Worm (Caenorhabditis elegans) whole organism, L1 larva: ENCODE data around the gene nduf-9.

Experiments used
- C04F5.9 ChIP-seq: sonication (generic microtip); optimal IDR thresholded peaks from 2 replicates; lab custom pipeline; 2016; ENCODE audit warnings: missing genetic modification characterization, missing compliant biosample characterization
- C16A3.4 ChIP-seq: fragments of 150-350 bp; optimal IDR thresholded peaks from 2 replicates; lab custom pipeline; 2014; ENCODE audit warnings: missing biosample characterization, missing genetic modification characterization
- Y116A8C.19 ChIP-seq: sonication (generic microtip); optimal IDR thresholded peaks from 2 replicates; lab custom pipeline; 2016; ENCODE audit warnings: missing compliant biosample characterization, missing genetic modification characterization, borderline replicate concordance
- aha-1 ChIP-seq: fragments of 150-350 bp; optimal IDR thresholded peaks from 2 replicates; lab custom pipeline; 2014; ENCODE audit warnings: missing biosample characterization, missing genetic modification characterization
- alr-1 ChIP-seq: fragments of 200-800 bp; sonication (Bioruptor generic); optimal IDR thresholded peaks from 2 replicates; lab custom pipeline; 2018; ENCODE audit warnings: borderline replicate concordance, mild to moderate bottlenecking, missing genetic modification characterization, missing compliant biosample characterization
- blmp-1 ChIP-seq: fragments of 150-350 bp; optimal IDR thresholded peaks from 2 replicates; lab custom pipeline; 2014; ENCODE audit warnings: missing biosample characterization, missing genetic modification characterization
- ceh-8 ChIP-seq: fragments of 200-800 bp; sonication (Bioruptor generic); optimal IDR thresholded peaks from 2 replicates; lab custom pipeline; 2018; ENCODE audit warnings: mild to moderate bottlenecking, missing genetic modification characterization, moderate library complexity, missing compliant biosample characterization
- ceh-88 ChIP-seq: fragments of 200-800 bp; sonication (Bioruptor generic); IDR thresholded peaks from 2 replicates; pipeline ENCODE4 v1.3.6; 2022; ENCODE audit warnings: missing genetic modification characterization, missing compliant biosample characterization
- ces-1 ChIP-seq: fragments of 150-350 bp; optimal IDR thresholded peaks from 2 replicates; lab custom pipeline; 2014; ENCODE audit warnings: missing biosample characterization, missing genetic modification reagents, missing genetic modification characterization
- dpl-1 ChIP-seq, 3 experiments: fragments of 150-350 bp in 2 of 3; sonication (generic microtip) in 1 of 3; optimal IDR thresholded peaks; 2 replicates each; lab custom pipeline; 2014 to 2017; ENCODE audit warnings: missing biosample characterization in 3 of 3, missing genetic modification characterization in 3 of 3, missing genetic modification reagents in 3 of 3
- dsc-1 ChIP-seq: sonication (generic microtip); optimal IDR thresholded peaks from 2 replicates; lab custom pipeline; 2016; ENCODE audit warnings: mild to moderate bottlenecking, missing genetic modification characterization, missing compliant biosample characterization
- efl-1 ChIP-seq, 4 experiments: fragments of 150-350 bp; optimal IDR thresholded peaks in 3 of 4; peaks in 1 of 4; 1 replicate in 1 of 4; 2 replicates in 3 of 4; lab custom pipeline; 2014; ENCODE audit warnings: missing biosample characterization in 2 of 4, missing genetic modification characterization in 2 of 4, missing genetic modification reagents in 2 of 4
- elt-2 ChIP-seq: sonication (generic microtip); optimal IDR thresholded peaks from 2 replicates; lab custom pipeline; 2016; ENCODE audit warnings: missing genetic modification characterization, mild to moderate bottlenecking, inconsistent platforms, missing compliant biosample characterization, missing genetic modification reagents
- elt-3 ChIP-seq, 6 experiments: fragments of 150-350 bp in 1 of 6; sonication (generic microtip); optimal IDR thresholded peaks; 2 replicates each; lab custom pipeline; 2017 to 2018; ENCODE audit warnings: missing biosample characterization in 6 of 6, missing genetic modification characterization in 6 of 6, inconsistent platforms in 1 of 6
- ets-5 ChIP-seq: fragments of 200-800 bp; sonication (Bioruptor generic); IDR thresholded peaks from 2 replicates; pipeline ENCODE4 v1.3.6; 2022; ENCODE audit warnings: missing genetic modification characterization, missing compliant biosample characterization
- fkh-10 ChIP-seq: sonication (generic microtip); optimal IDR thresholded peaks from 2 replicates; lab custom pipeline; 2017; ENCODE audit warnings: missing biosample characterization, missing genetic modification reagents, missing genetic modification characterization
- fkh-8 ChIP-seq: sonication (generic microtip); optimal IDR thresholded peaks from 2 replicates; lab custom pipeline; 2016; ENCODE audit warnings: mild to moderate bottlenecking, missing genetic modification characterization, missing compliant biosample characterization
- grh-1 ChIP-seq: fragments of 200-800 bp; sonication (Bioruptor generic); IDR thresholded peaks from 2 replicates; pipeline ENCODE4 v1.3.6; 2022; ENCODE audit warnings: missing genetic modification reagents, missing genetic modification characterization, missing compliant biosample characterization
- hlh-17 ChIP-seq: fragments of 200-800 bp; sonication (Bioruptor generic); optimal IDR thresholded peaks from 2 replicates; lab custom pipeline; 2018; ENCODE audit warnings: missing genetic modification characterization, mild to moderate bottlenecking, missing compliant biosample characterization, moderate library complexity, borderline replicate concordance
- irx-1 ChIP-seq: sonication (generic microtip); optimal IDR thresholded peaks from 2 replicates; lab custom pipeline; 2016; ENCODE audit warnings: missing genetic modification characterization, missing compliant biosample characterization
- isw-1 ChIP-seq: fragments of 200-800 bp; sonication (Bioruptor generic); IDR thresholded peaks from 2 replicates; pipeline ENCODE4 v1.3.6; 2022; ENCODE audit warnings: missing genetic modification characterization, missing compliant biosample characterization
- jun-1 ChIP-seq: fragments of 150-350 bp; optimal IDR thresholded peaks from 2 replicates; lab custom pipeline; 2014; ENCODE audit warnings: missing biosample characterization, missing genetic modification reagents, missing genetic modification characterization
- lin-13 ChIP-seq: fragments of 150-350 bp; optimal IDR thresholded peaks from 2 replicates; lab custom pipeline; 2014; ENCODE audit warnings: missing biosample characterization, missing genetic modification reagents, missing genetic modification characterization
- lin-14 ChIP-seq: fragments of 200-800 bp; sonication (Bioruptor generic); optimal IDR thresholded peaks from 2 replicates; lab custom pipeline; 2018; ENCODE audit warnings: mild to moderate bottlenecking, missing genetic modification characterization, moderate library complexity, missing compliant biosample characterization
- lin-15B ChIP-seq: fragments of 150-350 bp; sonication (generic microtip); optimal IDR thresholded peaks from 3 replicates; lab custom pipeline; 2014; ENCODE audit warnings: missing biosample characterization, missing genetic modification characterization
- lin-35 ChIP-seq, 2 experiments: fragments of 150-350 bp; optimal IDR thresholded peaks; 2 replicates each; lab custom pipeline; 2014; ENCODE audit warnings: missing biosample characterization in 2 of 2, missing genetic modification characterization in 2 of 2, missing genetic modification reagents in 2 of 2
- lir-3 ChIP-seq: sonication (generic microtip); optimal IDR thresholded peaks from 2 replicates; lab custom pipeline; 2016; ENCODE audit warnings: mild to moderate bottlenecking, missing genetic modification characterization, moderate library complexity, missing compliant biosample characterization; ENCODE audit not compliant: poor library complexity
- mab-9 ChIP-seq: fragments of 200-800 bp; sonication (Bioruptor generic); IDR thresholded peaks from 2 replicates; pipeline ENCODE4 v1.3.6; 2022; ENCODE audit warnings: missing genetic modification reagents, missing genetic modification characterization, missing compliant biosample characterization
- mef-2 ChIP-seq: fragments of 150-350 bp; optimal IDR thresholded peaks from 2 replicates; lab custom pipeline; 2014; ENCODE audit warnings: missing biosample characterization, missing genetic modification characterization
- nhr-11 ChIP-seq: fragments of 150-350 bp; optimal IDR thresholded peaks from 2 replicates; lab custom pipeline; 2014; ENCODE audit warnings: missing biosample characterization, missing genetic modification characterization
- nhr-20 ChIP-seq: sonication (generic microtip); optimal IDR thresholded peaks from 2 replicates; lab custom pipeline; 2016; ENCODE audit warnings: mild to moderate bottlenecking, missing genetic modification characterization, missing compliant biosample characterization
- nhr-28 ChIP-seq: fragments of 150-350 bp; optimal IDR thresholded peaks from 2 replicates; lab custom pipeline; 2014; ENCODE audit warnings: missing biosample characterization, missing genetic modification characterization
- nhr-47 ChIP-seq: sonication (generic microtip); optimal IDR thresholded peaks from 2 replicates; lab custom pipeline; 2016; ENCODE audit warnings: mild to moderate bottlenecking, missing genetic modification characterization, moderate library complexity, missing compliant biosample characterization
- nhr-71 ChIP-seq: sonication (generic microtip); optimal IDR thresholded peaks from 2 replicates; lab custom pipeline; 2016; ENCODE audit warnings: mild to moderate bottlenecking, missing genetic modification characterization, moderate library complexity, missing compliant biosample characterization
- nhr-77 ChIP-seq: fragments of 150-350 bp; optimal IDR thresholded peaks from 2 replicates; lab custom pipeline; 2014; ENCODE audit warnings: missing biosample characterization, missing genetic modification characterization
- pag-3 ChIP-seq: sonication (generic microtip); optimal IDR thresholded peaks from 2 replicates; lab custom pipeline; 2017; ENCODE audit warnings: missing genetic modification characterization, mild to moderate bottlenecking, missing compliant biosample characterization, antibody characterized with exemption, borderline replicate concordance; ENCODE audit not compliant: insufficient read depth
- pqm-1 ChIP-seq: sonication (generic microtip); optimal IDR thresholded peaks from 3 replicates; lab custom pipeline; 2017; ENCODE audit warnings: missing biosample characterization, missing genetic modification characterization
- skn-1 ChIP-seq: fragments of 150-350 bp; optimal IDR thresholded peaks from 2 replicates; lab custom pipeline; 2014; ENCODE audit warnings: missing biosample characterization, missing genetic modification characterization
- snpc-4 ChIP-seq: fragments of 150-350 bp; optimal IDR thresholded peaks from 2 replicates; lab custom pipeline; 2014; ENCODE audit warnings: missing biosample characterization, missing genetic modification characterization
- snu-23 ChIP-seq: sonication (generic microtip); optimal IDR thresholded peaks from 2 replicates; lab custom pipeline; 2016; ENCODE audit warnings: missing genetic modification characterization, missing compliant biosample characterization
- sptf-1 ChIP-seq: fragments of 150-350 bp; optimal IDR thresholded peaks from 2 replicates; lab custom pipeline; 2014; ENCODE audit warnings: missing biosample characterization, missing genetic modification characterization
- sup-37 ChIP-seq: fragments of 200-800 bp; sonication (Bioruptor generic); optimal IDR thresholded peaks from 2 replicates; lab custom pipeline; 2018; ENCODE audit warnings: mild to moderate bottlenecking, missing genetic modification characterization, missing compliant biosample characterization
- swsn-7 ChIP-seq: sonication (generic microtip); optimal IDR thresholded peaks from 2 replicates; lab custom pipeline; 2016; ENCODE audit warnings: missing genetic modification characterization, missing compliant biosample characterization
- tbx-2 ChIP-seq: sonication (generic microtip); optimal IDR thresholded peaks from 2 replicates; lab custom pipeline; 2016; ENCODE audit warnings: missing genetic modification characterization, missing compliant biosample characterization
- tlp-1 ChIP-seq: fragments of 150-350 bp; optimal IDR thresholded peaks from 2 replicates; lab custom pipeline; 2014; ENCODE audit warnings: missing biosample characterization, missing genetic modification characterization
- unc-130 ChIP-seq: fragments of 150-350 bp; optimal IDR thresholded peaks from 2 replicates; lab custom pipeline; 2017; ENCODE audit warnings: missing biosample characterization, missing genetic modification characterization, inconsistent platforms
- unc-30 ChIP-seq: sonication (generic microtip); optimal IDR thresholded peaks from 2 replicates; lab custom pipeline; 2017; ENCODE audit warnings: missing biosample characterization, missing genetic modification characterization
- unc-86 ChIP-seq: sonication (generic microtip); optimal IDR thresholded peaks from 2 replicates; lab custom pipeline; 2016; ENCODE audit warnings: missing genetic modification characterization, missing compliant biosample characterization
- unc-98 ChIP-seq: fragments of 200-800 bp; sonication (Bioruptor generic); IDR thresholded peaks from 2 replicates; pipeline ENCODE4 v1.3.6; 2022; ENCODE audit warnings: missing genetic modification characterization, missing compliant biosample characterization
- vab-15 ChIP-seq: sonication (generic microtip); optimal IDR thresholded peaks from 2 replicates; lab custom pipeline; 2017; ENCODE audit warnings: missing genotype, mild to moderate bottlenecking, missing genetic modification characterization, missing compliant biosample characterization
- zag-1 ChIP-seq: fragments of 150-350 bp; optimal IDR thresholded peaks from 2 replicates; lab custom pipeline; 2014; ENCODE audit warnings: missing biosample characterization, missing genetic modification characterization
- ztf-11 ChIP-seq, 2 experiments: sonication (generic microtip); optimal IDR thresholded peaks; 2 replicates each; lab custom pipeline; 2016 to 2017; ENCODE audit warnings: missing genetic modification characterization in 2 of 2, missing biosample characterization in 1 of 2, missing compliant biosample characterization in 1 of 2

nduf-9 gene

ce11 chrIII:3279304-3279703 lies 30.9 kb upstream of the nduf-9 start (continued):
- TF ChIP-seq dpl-1 (GFP tag; optimal IDR thresholded peaks at IDR 0.05; lab: Kevin White, UChicago) (peak; percentile 52 to 69 (median 53)), elt-2 (tag; lab: Kevin White, UChicago) (peak; percentile 52), Y116A8C.19 (tag; lab: Kevin White, UChicago) (no peak), C16A3.4 (tag; lab: Kevin White, UChicago) (no peak), tbx-2 (tag; lab: Kevin White, UChicago) (peak; percentile 85), efl-1 (optimal IDR thresholded peaks at IDR 0.05; lab: Kevin White, UChicago) (peak; percentile 88 to 95), efl-1 (GFP tag; optimal IDR thresholded peaks at IDR 0.05 in 1 of 2; lab: Kevin White, UChicago) (peak; percentile 63 to 97), vab-15 (tag; lab: Kevin White, UChicago) (peak; percentile 26), mab-9 (peak; percentile 66), sup-37 (GFP tag; lab: Kevin White, UChicago) (peak; percentile 64), ceh-8 (GFP tag; lab: Kevin White, UChicago) (peak; percentile 34), ztf-11 (tag; optimal IDR thresholded peaks at IDR 0.05; lab: Kevin White, UChicago) (peak in 1 of 2 experiments; percentile 71), ets-5 (GFP tag; lab: Robert Waterston, UW) (no peak), lir-3 (tag; lab: Kevin White, UChicago) (no peak), snpc-4 (tag; lab: Kevin White, UChicago) (peak; percentile 46), ceh-88 (GFP tag; lab: Robert Waterston, UW) (no peak), ces-1 (GFP tag; lab: Kevin White, UChicago) (no peak), sptf-1 (tag; lab: Kevin White, UChicago) (no peak), fkh-10 (GFP tag; lab: Kevin White, UChicago) (no peak), alr-1 (tag; lab: Kevin White, UChicago) (no peak), unc-86 (tag; lab: Kevin White, UChicago) (peak; percentile 72), isw-1 (peak; percentile 72), nhr-77 (tag; lab: Kevin White, UChicago) (peak; percentile 40), elt-3 (tag; optimal IDR thresholded peaks at IDR 0.05; lab: Kevin White, UChicago) (peak in 3 of 6 experiments; percentile 2 to 68 (median 44)), lin-35 (GFP tag; optimal IDR thresholded peaks at IDR 0.05; lab: Kevin White, UChicago) (peak; percentile 57 to 86), unc-30 (no peak), nhr-71 (tag; lab: Kevin White, UChicago) (peak; percentile 95), C04F5.9 (tag; lab: Kevin White, UChicago) (peak; percentile 31), tlp-1 (tag; lab: Kevin White, UChicago) (no peak), hlh-17 (GFP tag; lab: Kevin White, UChicago) (no peak), pag-3 (tag; lab: Kevin White, UChicago) (no peak), fkh-8 (tag; lab: Kevin White, UChicago) (peak; percentile 67), aha-1 (tag; lab: Kevin White, UChicago) (peak; percentile 52), lin-14 (GFP tag; lab: Kevin White, UChicago) (peak; percentile 93), mef-2 (tag; lab: Kevin White, UChicago) (no peak), zag-1 (no peak), irx-1 (peak; percentile 79), unc-98 (no peak; the same call in 1 of the 2 replicates), nhr-11 (tag; lab: Kevin White, UChicago) (peak; percentile 92), grh-1 (GFP tag; lab: Robert Waterston, UW) (peak; percentile 85), snu-23 (GFP tag; lab: Kevin White, UChicago) (peak; percentile 95), nhr-47 (tag; lab: Kevin White, UChicago) (peak; percentile 92), swsn-7 (tag; lab: Kevin White, UChicago) (peak; percentile 93), nhr-20 (tag; lab: Kevin White, UChicago) (peak; percentile 92), lin-15B (tag; lab: Kevin White, UChicago) (no peak), dsc-1 (tag; lab: Kevin White, UChicago) (peak; percentile 82), skn-1 (tag; lab: Kevin White, UChicago) (no peak), nhr-28 (tag; lab: Kevin White, UChicago) (no peak), unc-130 (tag; lab: Kevin White, UChicago) (no peak), lin-13 (GFP tag; lab: Kevin White, UChicago) (peak; percentile 66), jun-1 (tag; lab: Kevin White, UChicago) (peak; percentile 86), pqm-1 (tag; lab: Kevin White, UChicago) (no peak), blmp-1 (peak; percentile 46)
